Worm (Caenorhabditis elegans) whole organism, L1 larva: ENCODE results near the gene irg-7.
A peak's percentile ranks its signal among the peaks of the same experiment; 100 is the strongest.

Source experiments
- C04F5.9 ChIP-seq: sonication (generic microtip); optimal IDR thresholded peaks from 2 replicates; lab custom pipeline; 2016; ENCODE audit warnings: missing genetic modification characterization, missing compliant biosample characterization
- C16A3.4 ChIP-seq: fragments of 150-350 bp; optimal IDR thresholded peaks from 2 replicates; lab custom pipeline; 2014; ENCODE audit warnings: missing biosample characterization, missing genetic modification characterization
- C34B4.2 ChIP-seq: sonication (generic microtip); optimal IDR thresholded peaks from 2 replicates; lab custom pipeline; 2017; ENCODE audit warnings: mild to moderate bottlenecking, missing genetic modification characterization, missing compliant biosample characterization
- Y116A8C.19 ChIP-seq: sonication (generic microtip); optimal IDR thresholded peaks from 2 replicates; lab custom pipeline; 2016; ENCODE audit warnings: missing compliant biosample characterization, missing genetic modification characterization, borderline replicate concordance
- ama-1 ChIP-seq: fragments of 150-350 bp; optimal IDR thresholded peaks from 2 replicates; lab custom pipeline; 2014
- dsc-1 ChIP-seq: sonication (generic microtip); optimal IDR thresholded peaks from 2 replicates; lab custom pipeline; 2016; ENCODE audit warnings: mild to moderate bottlenecking, missing genetic modification characterization, missing compliant biosample characterization
- efl-3 ChIP-seq: fragments of 200-800 bp; sonication (Bioruptor generic); optimal IDR thresholded peaks from 2 replicates; lab custom pipeline; 2018; ENCODE audit warnings: mild to moderate bottlenecking, missing genetic modification characterization, missing compliant biosample characterization
- egl-27 ChIP-seq, 2 experiments: fragments of 150-350 bp in 1 of 2; sonication (generic microtip); optimal IDR thresholded peaks; 3 replicates each; lab custom pipeline; 2017 to 2018; ENCODE audit warnings: missing biosample characterization in 2 of 2, missing genetic modification characterization in 2 of 2, missing genetic modification reagents in 2 of 2
- elt-2 ChIP-seq: sonication (generic microtip); optimal IDR thresholded peaks from 2 replicates; lab custom pipeline; 2016; ENCODE audit warnings: missing genetic modification characterization, mild to moderate bottlenecking, inconsistent platforms, missing compliant biosample characterization, missing genetic modification reagents
- ets-5 ChIP-seq: fragments of 200-800 bp; sonication (Bioruptor generic); IDR thresholded peaks from 2 replicates; pipeline ENCODE4 v1.3.6; 2022; ENCODE audit warnings: missing genetic modification characterization, missing compliant biosample characterization
- fkh-10 ChIP-seq: sonication (generic microtip); optimal IDR thresholded peaks from 2 replicates; lab custom pipeline; 2017; ENCODE audit warnings: missing biosample characterization, missing genetic modification reagents, missing genetic modification characterization
- fkh-8 ChIP-seq: sonication (generic microtip); optimal IDR thresholded peaks from 2 replicates; lab custom pipeline; 2016; ENCODE audit warnings: mild to moderate bottlenecking, missing genetic modification characterization, missing compliant biosample characterization
- irx-1 ChIP-seq: sonication (generic microtip); optimal IDR thresholded peaks from 2 replicates; lab custom pipeline; 2016; ENCODE audit warnings: missing genetic modification characterization, missing compliant biosample characterization
- lin-13 ChIP-seq: fragments of 150-350 bp; optimal IDR thresholded peaks from 2 replicates; lab custom pipeline; 2014; ENCODE audit warnings: missing biosample characterization, missing genetic modification reagents, missing genetic modification characterization
- lin-14 ChIP-seq: fragments of 200-800 bp; sonication (Bioruptor generic); optimal IDR thresholded peaks from 2 replicates; lab custom pipeline; 2018; ENCODE audit warnings: mild to moderate bottlenecking, missing genetic modification characterization, moderate library complexity, missing compliant biosample characterization
- lin-15B ChIP-seq: fragments of 150-350 bp; sonication (generic microtip); optimal IDR thresholded peaks from 3 replicates; lab custom pipeline; 2014; ENCODE audit warnings: missing biosample characterization, missing genetic modification characterization
- lin-35 ChIP-seq, 2 experiments: fragments of 150-350 bp; optimal IDR thresholded peaks; 2 replicates each; lab custom pipeline; 2014; ENCODE audit warnings: missing biosample characterization in 2 of 2, missing genetic modification characterization in 2 of 2, missing genetic modification reagents in 2 of 2
- lin-39 ChIP-seq: fragments of 150-350 bp; optimal IDR thresholded peaks from 2 replicates; lab custom pipeline; 2014; ENCODE audit warnings: missing biosample characterization, missing genetic modification reagents, missing genetic modification characterization
- lir-3 ChIP-seq: sonication (generic microtip); optimal IDR thresholded peaks from 2 replicates; lab custom pipeline; 2016; ENCODE audit warnings: mild to moderate bottlenecking, missing genetic modification characterization, moderate library complexity, missing compliant biosample characterization; ENCODE audit not compliant: poor library complexity
- lsy-2 ChIP-seq, 2 experiments: fragments of 150-350 bp; optimal IDR thresholded peaks; 2 replicates each; lab custom pipeline; 2014; ENCODE audit warnings: missing biosample characterization in 2 of 2, missing genetic modification characterization in 2 of 2
- mab-9 ChIP-seq: fragments of 200-800 bp; sonication (Bioruptor generic); IDR thresholded peaks from 2 replicates; pipeline ENCODE4 v1.3.6; 2022; ENCODE audit warnings: missing genetic modification reagents, missing genetic modification characterization, missing compliant biosample characterization
- mdl-1 ChIP-seq, 2 experiments: fragments of 150-350 bp; optimal IDR thresholded peaks; 2 replicates each; lab custom pipeline; 2014 to 2017; ENCODE audit warnings: missing biosample characterization in 2 of 2, missing genetic modification characterization in 2 of 2, inconsistent platforms in 1 of 2
- mef-2 ChIP-seq: fragments of 150-350 bp; optimal IDR thresholded peaks from 2 replicates; lab custom pipeline; 2014; ENCODE audit warnings: missing biosample characterization, missing genetic modification characterization
- nhr-11 ChIP-seq: fragments of 150-350 bp; optimal IDR thresholded peaks from 2 replicates; lab custom pipeline; 2014; ENCODE audit warnings: missing biosample characterization, missing genetic modification characterization
- nhr-19 ChIP-seq: fragments of 200-800 bp; sonication (Bioruptor generic); conservative IDR thresholded peaks from 2 replicates; pipeline ENCODE4 v1.3.6; 2022; ENCODE audit warnings: missing genetic modification characterization, missing compliant biosample characterization
- nhr-20 ChIP-seq: sonication (generic microtip); optimal IDR thresholded peaks from 2 replicates; lab custom pipeline; 2016; ENCODE audit warnings: mild to moderate bottlenecking, missing genetic modification characterization, missing compliant biosample characterization
- nhr-237 ChIP-seq: fragments of 150-350 bp; optimal IDR thresholded peaks from 2 replicates; lab custom pipeline; 2014; ENCODE audit warnings: missing biosample characterization, missing genetic modification characterization
- nhr-28 ChIP-seq: fragments of 150-350 bp; optimal IDR thresholded peaks from 2 replicates; lab custom pipeline; 2014; ENCODE audit warnings: missing biosample characterization, missing genetic modification characterization
- nhr-71 ChIP-seq: sonication (generic microtip); optimal IDR thresholded peaks from 2 replicates; lab custom pipeline; 2016; ENCODE audit warnings: mild to moderate bottlenecking, missing genetic modification characterization, moderate library complexity, missing compliant biosample characterization
- pax-3 ChIP-seq: fragments of 200-800 bp; sonication (Bioruptor generic); optimal IDR thresholded peaks from 2 replicates; lab custom pipeline; 2018; ENCODE audit warnings: mild to moderate bottlenecking, missing genetic modification characterization, moderate library complexity, missing compliant biosample characterization
- rnt-1 ChIP-seq: sonication (generic microtip); optimal IDR thresholded peaks from 2 replicates; lab custom pipeline; 2016; ENCODE audit warnings: mild to moderate bottlenecking, missing genetic modification characterization, moderate library complexity, missing compliant biosample characterization
- snpc-4 ChIP-seq: fragments of 150-350 bp; optimal IDR thresholded peaks from 2 replicates; lab custom pipeline; 2014; ENCODE audit warnings: missing biosample characterization, missing genetic modification characterization
- snu-23 ChIP-seq: sonication (generic microtip); optimal IDR thresholded peaks from 2 replicates; lab custom pipeline; 2016; ENCODE audit warnings: missing genetic modification characterization, missing compliant biosample characterization
- sup-37 ChIP-seq: fragments of 200-800 bp; sonication (Bioruptor generic); optimal IDR thresholded peaks from 2 replicates; lab custom pipeline; 2018; ENCODE audit warnings: mild to moderate bottlenecking, missing genetic modification characterization, missing compliant biosample characterization
- swsn-7 ChIP-seq: sonication (generic microtip); optimal IDR thresholded peaks from 2 replicates; lab custom pipeline; 2016; ENCODE audit warnings: missing genetic modification characterization, missing compliant biosample characterization
- tbx-2 ChIP-seq: sonication (generic microtip); optimal IDR thresholded peaks from 2 replicates; lab custom pipeline; 2016; ENCODE audit warnings: missing genetic modification characterization, missing compliant biosample characterization
- unc-130 ChIP-seq: fragments of 150-350 bp; optimal IDR thresholded peaks from 2 replicates; lab custom pipeline; 2017; ENCODE audit warnings: missing biosample characterization, missing genetic modification characterization, inconsistent platforms
- unc-30 ChIP-seq: sonication (generic microtip); optimal IDR thresholded peaks from 2 replicates; lab custom pipeline; 2017; ENCODE audit warnings: missing biosample characterization, missing genetic modification characterization
- unc-98 ChIP-seq: fragments of 200-800 bp; sonication (Bioruptor generic); IDR thresholded peaks from 2 replicates; pipeline ENCODE4 v1.3.6; 2022; ENCODE audit warnings: missing genetic modification characterization, missing compliant biosample characterization
- vab-15 ChIP-seq: sonication (generic microtip); optimal IDR thresholded peaks from 2 replicates; lab custom pipeline; 2017; ENCODE audit warnings: missing genotype, mild to moderate bottlenecking, missing genetic modification characterization, missing compliant biosample characterization
- zip-4 ChIP-seq: fragments of 200-800 bp; sonication (Bioruptor generic); optimal IDR thresholded peaks from 2 replicates; lab custom pipeline; 2018; ENCODE audit warnings: mild to moderate bottlenecking, missing genetic modification characterization, moderate library complexity, missing compliant biosample characterization
- ztf-11 ChIP-seq, 2 experiments: sonication (generic microtip); optimal IDR thresholded peaks; 2 replicates each; lab custom pipeline; 2016 to 2017; ENCODE audit warnings: missing genetic modification characterization in 2 of 2, missing biosample characterization in 1 of 2, missing compliant biosample characterization in 1 of 2
- ztf-4 ChIP-seq: fragments of 150-350 bp; optimal IDR thresholded peaks from 2 replicates; lab custom pipeline; 2014; ENCODE audit warnings: missing biosample characterization, missing genetic modification characterization

Gene irg-7

ce11 chrX:3270806-3271205, 27.4 kb upstream of the irg-7 start, which contains the start of gene sul-1:
Gene sul-1, minus strand, starts transcription at chrX:3270906.
- TF ChIP-seq ztf-4: no peak
- peak; percentile 17 for TF ChIP-seq rnt-1 (tag; lab: Kevin White, UChicago)

DNA sequence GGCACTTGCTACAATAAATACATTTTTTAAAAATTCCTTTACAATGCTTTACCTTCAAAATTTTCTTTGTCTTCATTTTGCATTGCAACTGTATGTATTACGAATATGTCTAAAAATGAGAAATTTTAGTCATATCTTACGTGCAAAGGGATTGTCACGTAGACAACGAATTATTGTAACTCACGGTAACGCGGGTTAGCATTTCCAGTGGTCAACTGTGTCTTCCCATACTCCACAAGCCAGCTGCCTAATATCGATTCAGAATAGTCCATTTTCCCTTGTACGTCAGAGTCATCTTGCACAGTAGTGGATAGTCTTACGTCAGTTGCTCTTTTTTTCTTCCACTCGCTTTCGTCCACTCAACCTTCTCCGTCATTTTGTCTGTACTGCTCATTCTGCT, 19.2 kb upstream of the irg-7 start, which contains the start of gene fbxb-71:
fbxb-71 (plus strand) TSS at position 301 of the 400 bp plus-strand sequence.
- TF ChIP-seq nhr-11: no peak
- TF ChIP-seq lin-13 (GFP tag; lab: Kevin White, UChicago): no peak
- no peak for TF ChIP-seq mdl-1 (tag; optimal IDR thresholded peaks at IDR 0.05; lab: Kevin White, UChicago)
- TF ChIP-seq swsn-7 (tag; lab: Kevin White, UChicago): no peak
- TF ChIP-seq zip-4 (GFP tag; lab: Kevin White, UChicago): no peak
- TF ChIP-seq unc-30: no peak
- no peak for TF ChIP-seq C16A3.4 (tag; lab: Kevin White, UChicago)
- TF ChIP-seq nhr-19 (GFP tag; lab: Robert Waterston, UW): no peak
- TF ChIP-seq ets-5 (GFP tag; lab: Robert Waterston, UW): no peak
- TF ChIP-seq fkh-8: no peak

- no peak for TF ChIP-seq mab-9 (GFP tag; lab: Robert Waterston, UW)
- no peak for TF ChIP-seq pax-3 (tag; lab: Kevin White, UChicago)
- TF ChIP-seq lin-39 (tag; lab: Kevin White, UChicago): peak; percentile 19
- TF ChIP-seq mdl-1 (tag; optimal IDR thresholded peaks at IDR 0.05; lab: Kevin White, UChicago): peak in 1 of 2 experiments; percentile 21
- no peak for TF ChIP-seq tbx-2
- TF ChIP-seq irx-1 (tag; lab: Kevin White, UChicago): no peak
- TF ChIP-seq ama-1 (lab: Kevin White, UChicago): no peak
- TF ChIP-seq rnt-1 (tag; lab: Kevin White, UChicago): peak; percentile 57
- TF ChIP-seq unc-130 (tag; lab: Kevin White, UChicago): no peak
- TF ChIP-seq nhr-71 (tag; lab: Kevin White, UChicago): peak; percentile 30
- no peak for TF ChIP-seq unc-98 (GFP tag; lab: Robert Waterston, UW)
- TF ChIP-seq sup-37 (GFP tag; lab: Kevin White, UChicago): no peak
- peak; percentile 6 for TF ChIP-seq snu-23 (GFP tag; lab: Kevin White, UChicago)
- no peak for TF ChIP-seq ztf-11 (tag; optimal IDR thresholded peaks at IDR 0.05; lab: Kevin White, UChicago)
- no peak for TF ChIP-seq lin-15B (tag; lab: Kevin White, UChicago)
These were observed 17.1 kb upstream of the irg-7 start, which contains the start of gene lbp-2 for ce11 chrX:3260509-3260908. Gene lbp-2, plus strand, starts transcription at chrX:3260610.

- no peak for TF ChIP-seq lir-3 (tag; lab: Kevin White, UChicago)
- no peak for TF ChIP-seq elt-2 (tag; lab: Kevin White, UChicago)
- no peak for TF ChIP-seq swsn-7 (tag; lab: Kevin White, UChicago)
- no peak for TF ChIP-seq Y116A8C.19 (tag; lab: Kevin White, UChicago)
- TF ChIP-seq nhr-11: no peak
- no peak for TF ChIP-seq efl-3 (GFP tag; lab: Kevin White, UChicago)
- no peak for TF ChIP-seq C34B4.2 (tag; lab: Kevin White, UChicago)
- no peak for TF ChIP-seq snpc-4 (tag; lab: Kevin White, UChicago)
- TF ChIP-seq, all 84 proteins: peak for 0
These were observed 15.4 kb upstream of the irg-7 start, which contains the start of gene lbp-1 for ce11 chrX:3258842-3259241. Gene lbp-1, plus strand, starts transcription at chrX:3259142.

ce11 chrX:3256784-3257493, 13.5 kb upstream of the irg-7 start, which contains the start of gene lbp-3:
Gene lbp-3, plus strand, starts transcription at chrX:3257372.
- TF ChIP-seq mef-2 (tag; lab: Kevin White, UChicago): no peak
- TF ChIP-seq lsy-2 (tag; optimal IDR thresholded peaks at IDR 0.05; lab: Kevin White, UChicago): no peak
- TF ChIP-seq Y116A8C.19 (tag; lab: Kevin White, UChicago): no peak
- TF ChIP-seq nhr-28 (tag; lab: Kevin White, UChicago): no peak
- peak; percentile 41 for TF ChIP-seq lin-14
- TF ChIP-seq fkh-10: no peak
- no peak for TF ChIP-seq egl-27 (tag; optimal IDR thresholded peaks at IDR 0.05; lab: Kevin White, UChicago)
- TF ChIP-seq rnt-1 (tag; lab: Kevin White, UChicago): peak; percentile 32
- TF ChIP-seq ets-5 (GFP tag; lab: Robert Waterston, UW): no peak
- TF ChIP-seq dsc-1 (tag; lab: Kevin White, UChicago): peak; percentile 31
- TF ChIP-seq vab-15 (tag; lab: Kevin White, UChicago): no peak
- TF ChIP-seq lin-35 (GFP tag; optimal IDR thresholded peaks at IDR 0.05; lab: Kevin White, UChicago): no peak
- TF ChIP-seq zip-4 (GFP tag; lab: Kevin White, UChicago): no peak
- peak; percentile 34 for TF ChIP-seq nhr-71 (tag; lab: Kevin White, UChicago)
- TF ChIP-seq nhr-237 (tag; lab: Kevin White, UChicago): no peak
- TF ChIP-seq nhr-20 (tag; lab: Kevin White, UChicago): peak; percentile 53
- no peak for TF ChIP-seq C04F5.9 (tag; lab: Kevin White, UChicago)
